Worm (Caenorhabditis elegans): ENCODE measurements around the gene K11D12.12.

DNA sequence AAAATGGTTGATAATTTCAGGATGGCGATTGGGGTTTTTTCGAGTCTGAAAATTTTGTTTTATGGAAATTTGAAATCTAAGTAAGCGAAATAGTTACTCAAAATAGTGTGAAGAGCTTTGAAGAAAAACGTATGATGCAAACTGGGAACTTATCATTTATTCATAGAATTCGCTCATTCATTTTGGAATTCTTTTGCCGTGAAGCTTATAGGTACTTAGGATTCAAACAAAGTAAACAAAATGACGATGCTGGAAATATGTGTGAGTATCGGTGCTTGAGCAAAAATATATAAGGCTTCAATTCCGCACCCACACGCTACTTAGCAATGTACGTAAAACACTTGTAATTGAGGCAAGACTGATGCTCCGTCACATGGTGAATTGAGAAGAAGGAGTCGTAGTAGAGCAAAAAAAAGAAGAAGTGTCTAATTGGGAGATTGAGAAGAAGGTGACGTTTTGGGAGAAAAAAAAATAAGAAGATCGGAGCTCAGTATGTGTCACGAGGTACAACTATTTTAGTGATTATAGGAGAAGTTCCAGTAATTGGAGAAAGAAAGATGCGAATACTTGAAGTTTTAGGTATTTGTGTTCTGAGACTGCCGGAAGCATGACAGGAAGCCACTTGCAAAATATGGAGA lies 37.6 kb downstream of the K11D12.12 start, which contains the start of gene glb-32:
- TF ChIP-seq lim-7 (GFP tag; IDR thresholded peaks at IDR 0.05) (no peak), nhr-28 (tag; optimal IDR thresholded peaks at IDR 0.05) (no peak), unc-130 (GFP tag; optimal IDR thresholded peaks at IDR 0.05) (no peak), skn-1 (tag; optimal IDR thresholded peaks at IDR 0.05) (no peak)
